Fruit fly (Drosophila melanogaster) whole organism, prepupa: ENCODE measurements around the gene CG6688.

Experiments
- CG10669 ChIP-seq: fragments of 200-800 bp; sonication (Bioruptor generic); optimal IDR thresholded peaks from 3 replicates; lab custom pipeline; 2018; ENCODE audit warnings: missing biosample characterization, mild to moderate bottlenecking, missing genetic modification characterization, moderate library complexity
- CG11762 ChIP-seq: fragments of 200-800 bp; sonication (Bioruptor generic); optimal IDR thresholded peaks from 3 replicates; lab custom pipeline; 2016; ENCODE audit warnings: missing biosample characterization, missing genetic modification characterization; ENCODE audit not compliant: insufficient read depth
- CG11902 ChIP-seq: fragments of 200-800 bp; sonication (Bioruptor generic); optimal IDR thresholded peaks from 3 replicates; lab custom pipeline; 2016; ENCODE audit warnings: missing biosample characterization, missing genetic modification characterization
- CG1621 ChIP-seq: fragments of 200-800 bp; sonication (Bioruptor generic); optimal IDR thresholded peaks from 3 replicates; lab custom pipeline; 2018; ENCODE audit warnings: missing biosample characterization, mild to moderate bottlenecking, missing genetic modification characterization
- CG3032 ChIP-seq: fragments of 200-800 bp; optimal IDR thresholded peaks from 2 replicates; lab custom pipeline; 2019; ENCODE audit warnings: missing biosample characterization, mild to moderate bottlenecking, missing genetic modification characterization, moderate library complexity
- CG32006 ChIP-seq: fragments of 200-800 bp; sonication (Bioruptor generic); optimal IDR thresholded peaks from 3 replicates; lab custom pipeline; 2017; ENCODE audit warnings: missing biosample characterization, mild to moderate bottlenecking, missing genetic modification characterization
- CG4318 ChIP-seq: fragments of 200-800 bp; sonication (Bioruptor generic); optimal IDR thresholded peaks from 3 replicates; lab custom pipeline; 2017; ENCODE audit warnings: missing biosample characterization, mild to moderate bottlenecking, missing genetic modification characterization
- CG6163 ChIP-seq: fragments of 200-800 bp; sonication (Bioruptor generic); IDR thresholded peaks from 3 replicates; pipeline ENCODE4 v1.3.6; 2022; ENCODE audit warnings: missing biosample characterization, missing genetic modification characterization
- CG6276 ChIP-seq: fragments of 200-800 bp; sonication (Bioruptor generic); optimal IDR thresholded peaks from 2 replicates; lab custom pipeline; 2017; ENCODE audit warnings: missing biosample characterization, mild to moderate bottlenecking, missing genetic modification characterization
- CG6792 ChIP-seq: fragments of 200-800 bp; sonication (Bioruptor generic); optimal IDR thresholded peaks from 3 replicates; lab custom pipeline; 2016; ENCODE audit warnings: missing biosample characterization, missing genetic modification characterization
- CG6808 ChIP-seq: fragments of 200-800 bp; sonication (Bioruptor generic); optimal IDR thresholded peaks from 3 replicates; lab custom pipeline; 2017; ENCODE audit warnings: missing biosample characterization, missing genetic modification characterization, mild to moderate bottlenecking, moderate library complexity, missing genetic modification reagents
- CG7368 ChIP-seq: fragments of 200-800 bp; sonication (Bioruptor generic); optimal IDR thresholded peaks from 3 replicates; lab custom pipeline; 2016; ENCODE audit warnings: missing biosample characterization, missing genetic modification characterization
- CG8119 ChIP-seq: fragments of 200-800 bp; sonication (Bioruptor generic); IDR thresholded peaks from 3 replicates; pipeline ENCODE4 v1.3.6; 2022; ENCODE audit warnings: missing biosample characterization, missing genetic modification characterization
- CG8319 ChIP-seq: fragments of 200-800 bp; sonication (Bioruptor generic); optimal IDR thresholded peaks from 3 replicates; lab custom pipeline; 2016; ENCODE audit warnings: missing biosample characterization, missing genetic modification characterization
- CG8632 ChIP-seq: fragments of 200-800 bp; sonication (Bioruptor generic); optimal IDR thresholded peaks from 3 replicates; lab custom pipeline; 2016; ENCODE audit warnings: missing biosample characterization, missing genetic modification characterization
- CG9139 ChIP-seq: fragments of 200-800 bp; sonication (Bioruptor generic); optimal IDR thresholded peaks from 3 replicates; lab custom pipeline; 2017; ENCODE audit warnings: missing biosample characterization, mild to moderate bottlenecking, missing genetic modification characterization
- Eip75B ChIP-seq: fragments of 200-800 bp; sonication (Bioruptor generic); optimal IDR thresholded peaks from 3 replicates; lab custom pipeline; 2016; ENCODE audit warnings: missing biosample characterization, missing genetic modification characterization
- Eip78C ChIP-seq: fragments of 200-800 bp; sonication (Bioruptor generic); peaks from one replicate; lab custom pipeline; 2016; ENCODE audit warnings: missing biosample characterization, missing genetic modification characterization
- Eip93F ChIP-seq: fragments of 200-800 bp; sonication (Bioruptor generic); optimal IDR thresholded peaks from 2 replicates; lab custom pipeline; 2016; ENCODE audit warnings: missing biosample characterization, mild to moderate bottlenecking, missing genetic modification characterization
- Gug ChIP-seq: fragments of 200-800 bp; sonication (Bioruptor generic); IDR thresholded peaks from 2 replicates; pipeline ENCODE4 v1.3.6; 2022; ENCODE audit warnings: missing biosample characterization, missing genetic modification characterization
- Hr39 ChIP-seq: fragments of 200-800 bp; sonication (Bioruptor generic); optimal IDR thresholded peaks from 2 replicates; lab custom pipeline; 2016; ENCODE audit warnings: missing biosample characterization, missing genetic modification characterization
- OdsH ChIP-seq: fragments of 200-800 bp; sonication (Bioruptor generic); optimal IDR thresholded peaks from 3 replicates; lab custom pipeline; 2016; ENCODE audit warnings: missing biosample characterization, missing genetic modification characterization
- Smox ChIP-seq: fragments of 200-800 bp; sonication (Bioruptor generic); optimal IDR thresholded peaks from 3 replicates; lab custom pipeline; 2016; ENCODE audit warnings: missing biosample characterization, missing genetic modification characterization
- Sox102F ChIP-seq: fragments of 200-800 bp; sonication (Bioruptor generic); optimal IDR thresholded peaks from 2 replicates; lab custom pipeline; 2016; ENCODE audit warnings: missing biosample characterization, mild to moderate bottlenecking, missing genetic modification characterization
- Sox15 ChIP-seq: fragments of 200-800 bp; sonication (Bioruptor generic); optimal IDR thresholded peaks from 3 replicates; lab custom pipeline; 2016; ENCODE audit warnings: missing biosample characterization, missing genetic modification characterization
- acj6 ChIP-seq: fragments of 200-800 bp; sonication (Bioruptor generic); optimal IDR thresholded peaks from 3 replicates; lab custom pipeline; 2016; ENCODE audit warnings: missing biosample characterization, missing genetic modification characterization
- dsx ChIP-seq: fragments of 200-800 bp; optimal IDR thresholded peaks from 3 replicates; lab custom pipeline; 2019; ENCODE audit warnings: missing biosample characterization, mild to moderate bottlenecking, missing genetic modification characterization, moderate library complexity; ENCODE audit not compliant: poor library complexity, severe bottlenecking
- eg ChIP-seq: fragments of 200-800 bp; sonication (Bioruptor generic); IDR thresholded peaks from 3 replicates; pipeline ENCODE4 v1.3.6; 2022; ENCODE audit warnings: missing biosample characterization, missing genetic modification characterization
- fkh ChIP-seq: fragments of 200-800 bp; sonication (Bioruptor generic); optimal IDR thresholded peaks from 3 replicates; lab custom pipeline; 2017; ENCODE audit warnings: missing biosample characterization, mild to moderate bottlenecking, missing genetic modification characterization, moderate library complexity
- lz ChIP-seq: fragments of 200-800 bp; sonication (Bioruptor generic); optimal IDR thresholded peaks from 3 replicates; lab custom pipeline; 2016; ENCODE audit warnings: missing biosample characterization, missing genetic modification characterization
- net ChIP-seq: fragments of 200-800 bp; sonication (Bioruptor generic); optimal IDR thresholded peaks from 3 replicates; lab custom pipeline; 2016; ENCODE audit warnings: missing biosample characterization, missing genetic modification characterization
- ss ChIP-seq, 2 experiments: fragments of 200-800 bp; sonication (Bioruptor generic); optimal IDR thresholded peaks; 2 replicates in 1 of 2; 3 replicates in 1 of 2; lab custom pipeline; 2017 to 2018; ENCODE audit warnings: mild to moderate bottlenecking in 2 of 2, missing biosample characterization in 2 of 2, missing genetic modification characterization in 2 of 2, moderate library complexity in 1 of 2
- svp ChIP-seq: fragments of 200-800 bp; sonication (Bioruptor generic); peaks from one replicate; lab custom pipeline; 2016; ENCODE audit warnings: missing biosample characterization, missing genetic modification characterization
- vri ChIP-seq: fragments of 200-800 bp; sonication (Bioruptor generic); optimal IDR thresholded peaks from 3 replicates; lab custom pipeline; 2016; ENCODE audit warnings: missing biosample characterization, mild to moderate bottlenecking, missing genetic modification characterization

CG6688 gene

DNA sequence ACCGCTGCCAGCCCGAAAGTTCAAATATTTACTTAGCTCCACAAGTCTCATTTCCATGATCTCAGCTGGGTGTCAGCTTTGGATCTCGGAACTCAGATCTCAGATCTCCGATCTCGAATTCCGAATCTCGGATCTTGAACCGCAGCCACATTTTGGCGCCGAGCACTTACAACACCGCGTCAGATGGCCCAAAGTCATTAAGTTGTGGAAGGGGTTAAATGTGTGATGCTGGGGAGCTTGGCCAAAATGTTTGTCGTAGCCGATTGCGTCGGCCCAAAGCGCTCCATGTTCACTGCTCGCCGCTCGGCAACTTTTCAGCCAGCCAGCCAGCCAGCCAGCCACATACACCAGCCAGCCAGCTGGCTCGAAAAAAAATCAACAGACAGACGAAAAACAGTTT is at the start of gene CG6688:
Gene CG6688 (plus strand): TSS at position 396 of the 400 bp plus-strand sequence.
- TF ChIP-seq fkh (GFP tag; lab: Kevin White, UChicago): peak; percentile 16
- no peak for TF ChIP-seq dsx (GFP tag; lab: Kevin White, UChicago)
- TF ChIP-seq CG6163 (GFP tag; lab: Robert Waterston, UW): no peak
- no peak for TF ChIP-seq ss (GFP tag; optimal IDR thresholded peaks at IDR 0.05; lab: Kevin White, UChicago)
- TF ChIP-seq Eip78C (GFP tag; lab: Kevin White, UChicago): peak; percentile 4
- no peak for TF ChIP-seq CG1621

DNA sequence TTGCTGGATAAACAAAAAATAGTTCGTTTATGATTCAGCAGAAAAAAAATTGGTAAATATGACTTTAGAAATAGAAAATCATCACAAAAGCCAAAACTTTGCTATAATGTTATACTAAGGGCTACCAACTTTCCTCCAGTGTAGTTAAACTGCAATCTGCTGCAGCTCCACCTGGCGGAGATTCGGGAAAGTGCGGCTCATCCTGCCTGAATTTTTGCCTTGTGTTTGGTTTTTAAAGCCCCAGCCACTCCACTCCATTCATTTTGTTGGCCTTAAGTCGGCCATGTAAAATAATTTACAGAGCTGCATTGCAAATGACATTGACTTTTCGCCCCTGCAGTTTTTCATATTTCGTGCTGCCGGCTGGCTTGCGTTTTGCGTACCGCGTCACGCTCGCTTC is 47.0 kb upstream of the CG6688 start:
- TF ChIP-seq fkh (GFP tag; lab: Kevin White, UChicago) (no peak), CG9139 (no peak), CG32006 (no peak), acj6 (GFP tag; lab: Kevin White, UChicago) (no peak), svp (GFP tag; lab: Kevin White, UChicago) (no peak), Hr39 (GFP tag; lab: Kevin White, UChicago) (peak; percentile 7), CG1621 (no peak), Eip78C (GFP tag; lab: Kevin White, UChicago) (peak; percentile 66), CG10669 (GFP tag; lab: Kevin White, UChicago) (peak; percentile 21)

DNA sequence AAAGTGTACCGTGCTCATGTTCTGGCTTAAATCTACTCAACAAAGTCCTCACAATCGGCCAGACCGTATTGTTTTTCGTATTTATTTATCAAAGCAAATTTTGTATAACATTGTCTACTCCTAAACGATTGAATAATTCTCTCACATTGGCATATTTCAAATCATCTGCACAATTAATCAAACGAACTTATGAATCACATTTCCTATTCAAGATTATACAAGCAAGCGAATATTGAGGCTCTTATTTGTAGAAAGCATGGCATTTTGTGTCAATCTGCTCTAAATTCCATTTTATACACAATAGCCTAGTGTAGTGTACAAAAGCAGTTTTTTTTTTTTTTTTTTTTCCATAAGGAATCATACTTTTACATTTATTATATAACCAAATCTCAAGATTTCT is 46.2 kb upstream of the CG6688 start, which contains the start of gene Tpl94D:
Gene Tpl94D (plus strand): TSS at position 301 of the 400 bp plus-strand sequence.
- TF ChIP-seq CG32006 (no peak), OdsH (GFP tag; lab: Kevin White, UChicago) (no peak), dsx (GFP tag; lab: Kevin White, UChicago) (no peak), Sox102F (no peak), Gug (no peak), CG8119 (GFP tag; lab: Robert Waterston, UW) (no peak), CG4318 (GFP tag; lab: Kevin White, UChicago) (no peak), vri (GFP tag; lab: Kevin White, UChicago) (no peak), CG6276 (no peak), CG6792 (no peak), CG3032 (no peak), CG7368 (GFP tag; lab: Kevin White, UChicago) (no peak), Eip78C (GFP tag; lab: Kevin White, UChicago) (no peak), CG11762 (GFP tag; lab: Kevin White, UChicago) (no peak), eg (no peak), CG6808 (GFP tag; lab: Kevin White, UChicago) (no peak), CG10669 (GFP tag; lab: Kevin White, UChicago) (no peak)

DNA sequence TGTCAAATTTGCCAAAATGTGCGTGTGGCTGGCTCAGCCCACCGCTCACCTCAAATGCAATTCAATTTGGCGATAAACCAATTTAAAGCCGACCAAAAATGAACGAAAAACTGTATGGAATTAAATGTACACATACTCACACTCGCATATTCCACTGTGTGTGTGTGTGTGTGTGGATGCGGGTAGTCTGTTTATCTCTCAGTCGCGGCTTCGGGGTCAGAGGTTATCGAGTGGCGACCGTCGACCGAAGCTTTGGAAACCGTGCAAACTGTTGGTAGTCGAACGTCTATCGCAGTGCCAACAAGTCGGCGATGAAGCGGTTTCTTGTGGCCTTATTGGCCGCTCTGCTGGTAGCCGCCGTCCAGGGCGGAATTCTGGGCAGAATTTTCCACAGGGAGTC is 35.2 kb upstream of the CG6688 start, which contains the start of gene Gbp3:
Gene Gbp3 (plus strand): TSS at position 274 of the 400 bp plus-strand sequence.
- TF ChIP-seq svp (GFP tag; lab: Kevin White, UChicago) (peak; percentile 98), CG8319 (no peak)

DNA sequence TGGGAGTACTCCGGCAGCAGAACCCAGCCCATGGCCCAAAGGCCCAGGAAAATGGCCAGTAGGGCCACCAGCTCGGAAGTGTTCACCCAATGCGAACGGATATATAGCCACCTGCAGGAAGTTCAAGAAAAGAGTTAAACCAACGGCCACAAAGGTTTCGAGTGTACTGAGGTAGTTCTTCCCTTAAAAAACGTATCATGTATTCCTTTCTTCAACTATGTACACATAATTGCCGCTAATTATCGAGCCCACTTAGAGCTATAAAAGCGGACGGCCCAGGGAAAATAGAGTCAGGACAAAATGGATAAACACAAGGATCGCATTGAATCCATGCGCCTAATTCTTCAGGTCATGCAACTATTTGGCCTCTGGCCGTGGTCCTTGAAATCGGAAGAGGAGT is 25.2 kb upstream of the CG6688 start, which contains the start of gene Or94a:
Gene Or94a (plus strand): TSS at position 301 of the 400 bp plus-strand sequence.
- no peak for TF ChIP-seq net (GFP tag; lab: Kevin White, UChicago)
- TF ChIP-seq Eip93F (GFP tag; lab: Kevin White, UChicago): no peak
- no peak for TF ChIP-seq CG11902
- TF ChIP-seq lz: no peak
- TF ChIP-seq CG4318 (GFP tag; lab: Kevin White, UChicago): no peak
- no peak for TF ChIP-seq fkh (GFP tag; lab: Kevin White, UChicago)
- no peak for TF ChIP-seq CG8632 (GFP tag; lab: Kevin White, UChicago)
- TF ChIP-seq eg: no peak
- TF ChIP-seq dsx (GFP tag; lab: Kevin White, UChicago): no peak
- TF ChIP-seq Eip75B (GFP tag; lab: Kevin White, UChicago): no peak
- no peak for TF ChIP-seq Hr39 (GFP tag; lab: Kevin White, UChicago)
- TF ChIP-seq Smox (GFP tag; lab: Kevin White, UChicago): no peak
- no peak for TF ChIP-seq Sox15 (GFP tag; lab: Kevin White, UChicago)
- TF ChIP-seq CG11762 (GFP tag; lab: Kevin White, UChicago): no peak
- no peak for TF ChIP-seq svp (GFP tag; lab: Kevin White, UChicago)
- no peak for TF ChIP-seq CG6792
- TF ChIP-seq, all 60 proteins: peak for 0
